Worm (Caenorhabditis elegans) whole organism, L1 larva: ENCODE results near the gene hmg-5.

Source experiments
- C34B4.2 ChIP-seq: sonication (generic microtip); optimal IDR thresholded peaks from 2 replicates; lab custom pipeline; 2017; ENCODE audit warnings: mild to moderate bottlenecking, missing genetic modification characterization, missing compliant biosample characterization
- Y116A8C.19 ChIP-seq: sonication (generic microtip); optimal IDR thresholded peaks from 2 replicates; lab custom pipeline; 2016; ENCODE audit warnings: missing compliant biosample characterization, missing genetic modification characterization, borderline replicate concordance
- aha-1 ChIP-seq: fragments of 150-350 bp; optimal IDR thresholded peaks from 2 replicates; lab custom pipeline; 2014; ENCODE audit warnings: missing biosample characterization, missing genetic modification characterization
- aly-2 ChIP-seq: fragments of 150-350 bp; optimal IDR thresholded peaks from 2 replicates; lab custom pipeline; 2014; ENCODE audit warnings: missing biosample characterization, missing genetic modification characterization
- ama-1 ChIP-seq: fragments of 150-350 bp; optimal IDR thresholded peaks from 2 replicates; lab custom pipeline; 2014
- ceh-63 ChIP-seq: fragments of 200-800 bp; sonication (Bioruptor generic); optimal IDR thresholded peaks from 2 replicates; lab custom pipeline; 2018; ENCODE audit warnings: mild to moderate bottlenecking, missing genetic modification characterization, missing compliant biosample characterization
- ceh-8 ChIP-seq: fragments of 200-800 bp; sonication (Bioruptor generic); optimal IDR thresholded peaks from 2 replicates; lab custom pipeline; 2018; ENCODE audit warnings: mild to moderate bottlenecking, missing genetic modification characterization, moderate library complexity, missing compliant biosample characterization
- ceh-82 ChIP-seq, 3 experiments: fragments of 150-350 bp in 1 of 3; sonication (generic microtip) in 2 of 3; optimal IDR thresholded peaks; 2 replicates each; lab custom pipeline; 2014 to 2017; ENCODE audit warnings: missing biosample characterization in 3 of 3, missing genetic modification characterization in 3 of 3
- ceh-90 ChIP-seq: sonication (generic microtip); optimal IDR thresholded peaks from 2 replicates; lab custom pipeline; 2016; ENCODE audit warnings: missing genetic modification characterization, missing compliant biosample characterization
- ces-1 ChIP-seq: fragments of 150-350 bp; optimal IDR thresholded peaks from 2 replicates; lab custom pipeline; 2014; ENCODE audit warnings: missing biosample characterization, missing genetic modification reagents, missing genetic modification characterization
- dpl-1 ChIP-seq, 3 experiments: fragments of 150-350 bp in 2 of 3; sonication (generic microtip) in 1 of 3; optimal IDR thresholded peaks; 2 replicates each; lab custom pipeline; 2014 to 2017; ENCODE audit warnings: missing biosample characterization in 3 of 3, missing genetic modification characterization in 3 of 3, missing genetic modification reagents in 3 of 3
- dsc-1 ChIP-seq: sonication (generic microtip); optimal IDR thresholded peaks from 2 replicates; lab custom pipeline; 2016; ENCODE audit warnings: mild to moderate bottlenecking, missing genetic modification characterization, missing compliant biosample characterization
- efl-1 ChIP-seq, 4 experiments: fragments of 150-350 bp; optimal IDR thresholded peaks in 3 of 4; peaks in 1 of 4; 1 replicate in 1 of 4; 2 replicates in 3 of 4; lab custom pipeline; 2014; ENCODE audit warnings: missing biosample characterization in 2 of 4, missing genetic modification characterization in 2 of 4, missing genetic modification reagents in 2 of 4
- egl-13 ChIP-seq: sonication (generic microtip); optimal IDR thresholded peaks from 2 replicates; lab custom pipeline; 2016; ENCODE audit warnings: missing genotype, missing genetic modification reagents, missing genetic modification characterization, missing compliant biosample characterization
- elt-3 ChIP-seq, 6 experiments: fragments of 150-350 bp in 1 of 6; sonication (generic microtip); optimal IDR thresholded peaks; 2 replicates each; lab custom pipeline; 2017 to 2018; ENCODE audit warnings: missing biosample characterization in 6 of 6, missing genetic modification characterization in 6 of 6, inconsistent platforms in 1 of 6
- fkh-10 ChIP-seq: sonication (generic microtip); optimal IDR thresholded peaks from 2 replicates; lab custom pipeline; 2017; ENCODE audit warnings: missing biosample characterization, missing genetic modification reagents, missing genetic modification characterization
- fkh-4 ChIP-seq: sonication (generic microtip); optimal IDR thresholded peaks from 2 replicates; lab custom pipeline; 2016; ENCODE audit warnings: missing compliant biosample characterization, missing genetic modification characterization, borderline replicate concordance
- hlh-4 ChIP-seq: sonication (generic microtip); optimal IDR thresholded peaks from 2 replicates; lab custom pipeline; 2016; ENCODE audit warnings: mild to moderate bottlenecking, missing genetic modification characterization, missing compliant biosample characterization
- irx-1 ChIP-seq: sonication (generic microtip); optimal IDR thresholded peaks from 2 replicates; lab custom pipeline; 2016; ENCODE audit warnings: missing genetic modification characterization, missing compliant biosample characterization
- jun-1 ChIP-seq: fragments of 150-350 bp; optimal IDR thresholded peaks from 2 replicates; lab custom pipeline; 2014; ENCODE audit warnings: missing biosample characterization, missing genetic modification reagents, missing genetic modification characterization
- lin-13 ChIP-seq: fragments of 150-350 bp; optimal IDR thresholded peaks from 2 replicates; lab custom pipeline; 2014; ENCODE audit warnings: missing biosample characterization, missing genetic modification reagents, missing genetic modification characterization
- lin-14 ChIP-seq: fragments of 200-800 bp; sonication (Bioruptor generic); optimal IDR thresholded peaks from 2 replicates; lab custom pipeline; 2018; ENCODE audit warnings: mild to moderate bottlenecking, missing genetic modification characterization, moderate library complexity, missing compliant biosample characterization
- lin-15B ChIP-seq: fragments of 150-350 bp; sonication (generic microtip); optimal IDR thresholded peaks from 3 replicates; lab custom pipeline; 2014; ENCODE audit warnings: missing biosample characterization, missing genetic modification characterization
- lir-3 ChIP-seq: sonication (generic microtip); optimal IDR thresholded peaks from 2 replicates; lab custom pipeline; 2016; ENCODE audit warnings: mild to moderate bottlenecking, missing genetic modification characterization, moderate library complexity, missing compliant biosample characterization; ENCODE audit not compliant: poor library complexity
- lsy-2 ChIP-seq, 2 experiments: fragments of 150-350 bp; optimal IDR thresholded peaks; 2 replicates each; lab custom pipeline; 2014; ENCODE audit warnings: missing biosample characterization in 2 of 2, missing genetic modification characterization in 2 of 2
- mab-9 ChIP-seq: fragments of 200-800 bp; sonication (Bioruptor generic); IDR thresholded peaks from 2 replicates; pipeline ENCODE4 v1.3.6; 2022; ENCODE audit warnings: missing genetic modification reagents, missing genetic modification characterization, missing compliant biosample characterization
- nhr-12 ChIP-seq: sonication (generic microtip); optimal IDR thresholded peaks from 2 replicates; lab custom pipeline; 2017; ENCODE audit warnings: missing biosample characterization, missing genetic modification characterization
- nhr-19 ChIP-seq: fragments of 200-800 bp; sonication (Bioruptor generic); conservative IDR thresholded peaks from 2 replicates; pipeline ENCODE4 v1.3.6; 2022; ENCODE audit warnings: missing genetic modification characterization, missing compliant biosample characterization
- nhr-28 ChIP-seq: fragments of 150-350 bp; optimal IDR thresholded peaks from 2 replicates; lab custom pipeline; 2014; ENCODE audit warnings: missing biosample characterization, missing genetic modification characterization
- nhr-71 ChIP-seq: sonication (generic microtip); optimal IDR thresholded peaks from 2 replicates; lab custom pipeline; 2016; ENCODE audit warnings: mild to moderate bottlenecking, missing genetic modification characterization, moderate library complexity, missing compliant biosample characterization
- nhr-84 ChIP-seq: sonication (generic microtip); optimal IDR thresholded peaks from 2 replicates; lab custom pipeline; 2017; ENCODE audit warnings: missing biosample characterization, missing genetic modification characterization
- nhr-85 ChIP-seq: sonication (generic microtip); peaks from one replicate; lab custom pipeline; 2016; ENCODE audit warnings: missing genetic modification characterization, inconsistent platforms, missing compliant biosample characterization
- nhr-90 ChIP-seq: sonication (generic microtip); optimal IDR thresholded peaks from 2 replicates; lab custom pipeline; 2016; ENCODE audit warnings: mild to moderate bottlenecking, missing genetic modification characterization, missing compliant biosample characterization; ENCODE audit not compliant: poor library complexity
- pax-3 ChIP-seq: fragments of 200-800 bp; sonication (Bioruptor generic); optimal IDR thresholded peaks from 2 replicates; lab custom pipeline; 2018; ENCODE audit warnings: mild to moderate bottlenecking, missing genetic modification characterization, moderate library complexity, missing compliant biosample characterization
- pqm-1 ChIP-seq: sonication (generic microtip); optimal IDR thresholded peaks from 3 replicates; lab custom pipeline; 2017; ENCODE audit warnings: missing biosample characterization, missing genetic modification characterization
- rnt-1 ChIP-seq: sonication (generic microtip); optimal IDR thresholded peaks from 2 replicates; lab custom pipeline; 2016; ENCODE audit warnings: mild to moderate bottlenecking, missing genetic modification characterization, moderate library complexity, missing compliant biosample characterization
- snpc-4 ChIP-seq: fragments of 150-350 bp; optimal IDR thresholded peaks from 2 replicates; lab custom pipeline; 2014; ENCODE audit warnings: missing biosample characterization, missing genetic modification characterization
- snu-23 ChIP-seq: sonication (generic microtip); optimal IDR thresholded peaks from 2 replicates; lab custom pipeline; 2016; ENCODE audit warnings: missing genetic modification characterization, missing compliant biosample characterization
- sox-4 ChIP-seq: sonication (generic microtip); optimal IDR thresholded peaks from 2 replicates; lab custom pipeline; 2016; ENCODE audit warnings: missing genetic modification characterization, missing compliant biosample characterization
- sptf-1 ChIP-seq: fragments of 150-350 bp; optimal IDR thresholded peaks from 2 replicates; lab custom pipeline; 2014; ENCODE audit warnings: missing biosample characterization, missing genetic modification characterization
- sup-37 ChIP-seq: fragments of 200-800 bp; sonication (Bioruptor generic); optimal IDR thresholded peaks from 2 replicates; lab custom pipeline; 2018; ENCODE audit warnings: mild to moderate bottlenecking, missing genetic modification characterization, missing compliant biosample characterization
- swsn-7 ChIP-seq: sonication (generic microtip); optimal IDR thresholded peaks from 2 replicates; lab custom pipeline; 2016; ENCODE audit warnings: missing genetic modification characterization, missing compliant biosample characterization
- tbx-2 ChIP-seq: sonication (generic microtip); optimal IDR thresholded peaks from 2 replicates; lab custom pipeline; 2016; ENCODE audit warnings: missing genetic modification characterization, missing compliant biosample characterization
- unc-30 ChIP-seq: sonication (generic microtip); optimal IDR thresholded peaks from 2 replicates; lab custom pipeline; 2017; ENCODE audit warnings: missing biosample characterization, missing genetic modification characterization
- unc-62 ChIP-seq: fragments of 150-350 bp; optimal IDR thresholded peaks from 2 replicates; lab custom pipeline; 2014; ENCODE audit warnings: missing biosample characterization, missing genetic modification reagents, missing genetic modification characterization
- unc-86 ChIP-seq: sonication (generic microtip); optimal IDR thresholded peaks from 2 replicates; lab custom pipeline; 2016; ENCODE audit warnings: missing genetic modification characterization, missing compliant biosample characterization
- vab-15 ChIP-seq: sonication (generic microtip); optimal IDR thresholded peaks from 2 replicates; lab custom pipeline; 2017; ENCODE audit warnings: missing genotype, mild to moderate bottlenecking, missing genetic modification characterization, missing compliant biosample characterization
- zip-4 ChIP-seq: fragments of 200-800 bp; sonication (Bioruptor generic); optimal IDR thresholded peaks from 2 replicates; lab custom pipeline; 2018; ENCODE audit warnings: mild to moderate bottlenecking, missing genetic modification characterization, moderate library complexity, missing compliant biosample characterization
- ztf-11 ChIP-seq, 2 experiments: sonication (generic microtip); optimal IDR thresholded peaks; 2 replicates each; lab custom pipeline; 2016 to 2017; ENCODE audit warnings: missing genetic modification characterization in 2 of 2, missing biosample characterization in 1 of 2, missing compliant biosample characterization in 1 of 2

hmg-5 gene

DNA sequence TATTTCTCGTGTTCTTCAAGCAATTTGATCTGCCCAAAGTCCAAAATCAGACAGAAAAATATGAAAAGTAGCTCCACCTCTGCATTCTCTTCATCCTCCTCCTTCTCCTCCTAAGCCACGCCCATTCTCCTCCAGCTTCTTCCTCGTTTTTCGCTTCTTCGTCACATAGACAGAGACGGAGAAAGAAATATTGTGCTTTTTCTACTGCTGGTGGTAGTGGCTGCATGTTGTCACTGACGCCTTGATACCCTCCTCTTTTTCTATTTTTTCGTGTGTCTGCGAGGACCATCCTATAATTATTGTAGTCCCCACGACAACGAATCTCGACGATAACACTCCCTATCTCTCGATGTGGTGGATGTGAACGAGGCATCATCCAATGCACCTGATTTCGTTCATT, 12.6 kb upstream of the hmg-5 start, which contains the start of gene C08G9.1:
Gene C08G9.1, plus strand, starts transcription at position 175 of the 400 bp plus-strand sequence.
- TF ChIP-seq fkh-4 (tag; lab: Kevin White, UChicago) (no peak), ceh-82 (tag; optimal IDR thresholded peaks at IDR 0.05; lab: Kevin White, UChicago) (peak in 1 of 3 experiments; percentile 17), rnt-1 (peak; percentile 43), ceh-63 (GFP tag; lab: Kevin White, UChicago) (no peak)

DNA sequence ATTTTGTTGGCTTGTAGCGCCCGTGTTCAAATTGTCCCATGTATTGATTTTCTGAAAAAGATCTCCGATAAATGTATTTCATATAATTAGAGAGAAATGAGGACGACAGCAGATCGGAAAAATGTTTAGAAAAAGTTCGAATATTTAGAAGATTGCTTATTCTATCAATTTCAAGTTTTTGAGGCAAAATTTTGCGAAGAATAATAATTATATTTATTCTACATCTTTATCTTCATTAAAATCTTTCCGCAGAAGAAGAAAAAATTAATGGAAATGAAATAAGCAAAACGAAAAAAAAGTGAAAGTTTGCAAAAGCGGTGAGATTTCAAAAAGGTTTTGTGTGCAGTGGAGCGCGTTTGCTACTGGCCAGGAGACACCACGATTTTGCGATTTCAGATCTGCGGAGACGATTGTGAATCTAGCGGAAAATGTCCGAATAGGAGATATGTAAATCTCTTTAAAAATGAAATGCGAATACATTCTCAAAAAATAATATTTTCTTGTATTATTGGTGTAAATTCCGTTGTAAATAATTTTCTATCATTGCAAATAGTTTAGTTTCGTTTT, 8.3 kb upstream of the hmg-5 start, which contains the start of gene nrde-4:
Gene nrde-4, minus strand, starts transcription at position 51 of the 567 bp plus-strand sequence.
- TF ChIP-seq sup-37 (GFP tag; lab: Kevin White, UChicago) (no peak), lin-13 (peak; percentile 67), lin-14 (GFP tag; lab: Kevin White, UChicago) (peak; percentile 84), egl-13 (tag; lab: Kevin White, UChicago) (peak; percentile 14), nhr-12 (tag; lab: Kevin White, UChicago) (no peak), pqm-1 (tag; lab: Kevin White, UChicago) (no peak), fkh-10 (GFP tag; lab: Kevin White, UChicago) (no peak), ama-1 (lab: Kevin White, UChicago) (no peak), ceh-63 (GFP tag; lab: Kevin White, UChicago) (no peak), unc-86 (tag; lab: Kevin White, UChicago) (peak; percentile 38), unc-30 (tag; lab: Kevin White, UChicago) (no peak), aly-2 (tag; lab: Kevin White, UChicago) (no peak), Y116A8C.19 (tag; lab: Kevin White, UChicago) (no peak), jun-1 (tag; lab: Kevin White, UChicago) (peak; percentile 22), sptf-1 (tag; lab: Kevin White, UChicago) (no peak), ztf-11 (tag; optimal IDR thresholded peaks at IDR 0.05; lab: Kevin White, UChicago) (peak in 1 of 2 experiments; percentile 30), pax-3 (tag; lab: Kevin White, UChicago) (no peak), efl-1 (optimal IDR thresholded peaks at IDR 0.05; lab: Kevin White, UChicago) (peak; percentile 76 to 79), efl-1 (GFP tag; optimal IDR thresholded peaks at IDR 0.05 in 1 of 2; lab: Kevin White, UChicago) (peak; percentile 71 to 96), ceh-8 (GFP tag; lab: Kevin White, UChicago) (no peak), vab-15 (tag; lab: Kevin White, UChicago) (no peak), nhr-71 (peak; percentile 77), elt-3 (tag; optimal IDR thresholded peaks at IDR 0.05; lab: Kevin White, UChicago) (peak in 3 of 6 experiments; percentile 44 to 65 (median 61)), lsy-2 (tag; optimal IDR thresholded peaks at IDR 0.05; lab: Kevin White, UChicago) (peak; percentile 53 to 86), nhr-84 (tag; lab: Kevin White, UChicago) (no peak), snu-23 (GFP tag; lab: Kevin White, UChicago) (peak; percentile 76), lin-15B (tag; lab: Kevin White, UChicago) (peak; percentile 82), ces-1 (GFP tag; lab: Kevin White, UChicago) (no peak), zip-4 (no peak), sox-4 (tag; lab: Kevin White, UChicago) (no peak), nhr-90 (tag; lab: Kevin White, UChicago) (peak; percentile 64), hlh-4 (tag; lab: Kevin White, UChicago) (no peak), irx-1 (tag; lab: Kevin White, UChicago) (no peak), nhr-28 (tag; lab: Kevin White, UChicago) (no peak), tbx-2 (peak; percentile 50), mab-9 (GFP tag; lab: Robert Waterston, UW) (no peak), nhr-19 (GFP tag; lab: Robert Waterston, UW) (peak; percentile 15; the same call in 1 of the 2 replicates), ceh-82 (tag; optimal IDR thresholded peaks at IDR 0.05; lab: Kevin White, UChicago) (peak; percentile 65 to 77 (median 69)), C34B4.2 (tag; lab: Kevin White, UChicago) (no peak), lir-3 (peak; percentile 70), dsc-1 (tag; lab: Kevin White, UChicago) (peak; percentile 30), dpl-1 (GFP tag; optimal IDR thresholded peaks at IDR 0.05; lab: Kevin White, UChicago) (peak; percentile 69 to 76 (median 69)), swsn-7 (tag; lab: Kevin White, UChicago) (peak; percentile 61), ceh-90 (tag; lab: Kevin White, UChicago) (no peak), aha-1 (no peak), nhr-85 (tag; lab: Kevin White, UChicago) (peak; percentile 73), snpc-4 (tag; lab: Kevin White, UChicago) (peak; percentile 65), unc-62 (GFP tag; lab: Kevin White, UChicago) (no peak)
